Fruit fly (Drosophila melanogaster): ENCODE measurements around the gene Shmt.

dm6 chrX:5885521-5885920 lies 31.1 kb downstream of the Shmt start:
- no peak for TF ChIP-seq CG8478 (optimal IDR thresholded peaks at IDR 0.05)
- no peak for TF ChIP-seq CTCF (optimal IDR thresholded peaks at IDR 0.05)
